Fruit fly (Drosophila melanogaster) whole organism, embryonic: ENCODE data around the gene CG4074.

Experiments used
- Atf6 ChIP-seq: fragments of 200-800 bp; sonication (Bioruptor generic); IDR thresholded peaks from 2 replicates; pipeline ENCODE4 v1.3.6; 2022; ENCODE audit warnings: missing biosample characterization, missing genetic modification characterization
- CG10321 ChIP-seq: fragments of 200-800 bp; sonication (Bioruptor generic); IDR thresholded peaks from 2 replicates; pipeline ENCODE4 v1.3.6; 2022; ENCODE audit warnings: missing biosample characterization, missing genetic modification characterization
- CG11723 ChIP-seq: fragments of 200-800 bp; sonication (Bioruptor generic); optimal IDR thresholded peaks from 2 replicates; lab custom pipeline; 2017; ENCODE audit warnings: missing biosample characterization, mild to moderate bottlenecking, missing genetic modification characterization
- CG13296 ChIP-seq: fragments of 200-800 bp; sonication (Bioruptor generic); optimal IDR thresholded peaks from 3 replicates; lab custom pipeline; 2018; ENCODE audit warnings: missing biosample characterization, mild to moderate bottlenecking, missing genetic modification characterization
- CG14667 ChIP-seq: fragments of 200-800 bp; sonication (Bioruptor generic); IDR thresholded peaks from 2 replicates; pipeline ENCODE4 v1.3.6; 2022; ENCODE audit warnings: missing biosample characterization, missing genetic modification characterization
- CG17385 ChIP-seq: fragments of 200-800 bp; sonication (Bioruptor generic); optimal IDR thresholded peaks from 3 replicates; lab custom pipeline; 2018; ENCODE audit warnings: missing biosample characterization, mild to moderate bottlenecking, missing genetic modification characterization
- CG17568 ChIP-seq: fragments of 200-800 bp; sonication (Bioruptor generic); optimal IDR thresholded peaks from 2 replicates; lab custom pipeline; 2018; ENCODE audit warnings: missing biosample characterization, mild to moderate bottlenecking, missing genetic modification characterization, moderate library complexity
- CG17829 ChIP-seq: fragments of 200-800 bp; optimal IDR thresholded peaks from 2 replicates; lab custom pipeline; 2019; ENCODE audit warnings: missing biosample characterization, mild to moderate bottlenecking, missing genetic modification characterization, moderate library complexity
- CG17912 ChIP-seq: fragments of 200-800 bp; sonication (Bioruptor generic); optimal IDR thresholded peaks from 2 replicates; lab custom pipeline; 2018; ENCODE audit warnings: missing biosample characterization, mild to moderate bottlenecking, missing genetic modification characterization
- CG2116 ChIP-seq: fragments of 200-800 bp; sonication (Bioruptor generic); optimal IDR thresholded peaks from 3 replicates; lab custom pipeline; 2018; ENCODE audit warnings: missing biosample characterization, mild to moderate bottlenecking, missing genetic modification characterization
- CG2120 ChIP-seq: fragments of 200-800 bp; sonication (Bioruptor generic); optimal IDR thresholded peaks from 3 replicates; lab custom pipeline; 2016; ENCODE audit warnings: missing biosample characterization, missing genetic modification characterization
- CG2875 ChIP-seq: fragments of 200-800 bp; sonication (Bioruptor generic); optimal IDR thresholded peaks from 2 replicates; lab custom pipeline; 2017; ENCODE audit warnings: missing biosample characterization, mild to moderate bottlenecking, missing genetic modification characterization, missing genetic modification reagents
- CG31365 ChIP-seq: fragments of 200-800 bp; sonication (Bioruptor generic); optimal IDR thresholded peaks from 2 replicates; lab custom pipeline; 2018; ENCODE audit warnings: missing biosample characterization, mild to moderate bottlenecking, missing genetic modification characterization
- CG31388 ChIP-seq: fragments of 200-800 bp; sonication (Bioruptor generic); optimal IDR thresholded peaks from 2 replicates; lab custom pipeline; 2016; ENCODE audit warnings: missing biosample characterization, missing genetic modification characterization
- CG32532 ChIP-seq: fragments of 200-800 bp; sonication (Bioruptor generic); IDR thresholded peaks from 2 replicates; pipeline ENCODE4 v1.3.6; 2022; ENCODE audit warnings: missing biosample characterization, missing genetic modification characterization
- CG32772 ChIP-seq: fragments of 200-800 bp; sonication (Bioruptor generic); IDR thresholded peaks from 2 replicates; pipeline ENCODE4 v1.3.6; 2022; ENCODE audit warnings: missing biosample characterization, missing genetic modification characterization
- CG33213 ChIP-seq: fragments of 200-800 bp; sonication (Bioruptor generic); optimal IDR thresholded peaks from 3 replicates; lab custom pipeline; 2016; ENCODE audit warnings: missing biosample characterization, missing genetic modification characterization
- CG33557 ChIP-seq: fragments of 200-800 bp; sonication (Bioruptor generic); optimal IDR thresholded peaks from 2 replicates; lab custom pipeline; 2019; ENCODE audit warnings: missing biosample characterization, mild to moderate bottlenecking, missing genetic modification characterization, moderate library complexity
- CG4424 ChIP-seq: fragments of 200-800 bp; sonication (Bioruptor generic); optimal IDR thresholded peaks from 3 replicates; lab custom pipeline; 2016; ENCODE audit warnings: missing biosample characterization, missing genetic modification characterization
- CG4617 ChIP-seq: fragments of 200-800 bp; sonication (Bioruptor generic); optimal IDR thresholded peaks from 3 replicates; lab custom pipeline; 2016; ENCODE audit warnings: missing biosample characterization, missing genetic modification characterization, borderline replicate concordance
- CG6791 ChIP-seq: fragments of 200-800 bp; sonication (Bioruptor generic); IDR thresholded peaks from 3 replicates; pipeline ENCODE4 v1.3.6; 2022; ENCODE audit warnings: missing biosample characterization, missing genetic modification characterization; ENCODE audit not compliant: partially characterized antibody
- CG7987 ChIP-seq: fragments of 200-800 bp; sonication (Bioruptor generic); optimal IDR thresholded peaks from 2 replicates; lab custom pipeline; 2018; ENCODE audit warnings: missing biosample characterization, mild to moderate bottlenecking, missing genetic modification characterization, moderate library complexity
- CG8359 ChIP-seq: fragments of 200-800 bp; sonication (Bioruptor generic); optimal IDR thresholded peaks from 2 replicates; lab custom pipeline; 2017; ENCODE audit warnings: missing biosample characterization, mild to moderate bottlenecking, missing genetic modification characterization, borderline replicate concordance
- Dll ChIP-seq: fragments of 200-800 bp; sonication (Bioruptor generic); IDR thresholded peaks from 4 replicates; pipeline ENCODE4 v1.3.6; 2022; ENCODE audit warnings: missing biosample characterization, missing genetic modification characterization; ENCODE audit not compliant: partially characterized antibody
- Dref ChIP-seq: fragments of 200-800 bp; sonication (Bioruptor generic); IDR thresholded peaks from 2 replicates; pipeline ENCODE4 v1.3.6; 2022; ENCODE audit warnings: missing biosample characterization, missing genetic modification characterization
- Lim3 ChIP-seq: fragments of 200-800 bp; sonication (Bioruptor generic); IDR thresholded peaks from 2 replicates; pipeline ENCODE4 v1.3.6; 2022; ENCODE audit warnings: missing biosample characterization, missing genetic modification characterization
- MESR4 ChIP-seq: fragments of 200-800 bp; sonication (Bioruptor generic); optimal IDR thresholded peaks from 2 replicates; lab custom pipeline; 2018; ENCODE audit warnings: missing biosample characterization, mild to moderate bottlenecking, missing genetic modification characterization, moderate library complexity
- Opbp ChIP-seq: fragments of 200-800 bp; sonication (Bioruptor generic); IDR thresholded peaks from 3 replicates; pipeline ENCODE4 v1.3.6; 2022; ENCODE audit warnings: missing biosample characterization, missing genetic modification characterization; ENCODE audit not compliant: partially characterized antibody
- Ssrp ChIP-seq: fragments of 200-800 bp; sonication (Bioruptor generic); optimal IDR thresholded peaks from 2 replicates; lab custom pipeline; 2018; ENCODE audit warnings: missing biosample characterization, mild to moderate bottlenecking, missing genetic modification characterization, moderate library complexity
- Tbp ChIP-seq: fragments of >200 bp; optimal IDR thresholded peaks from 2 replicates; lab custom pipeline; 2018; ENCODE audit warnings: missing biosample characterization, missing genetic modification characterization
- YL-1 ChIP-seq: fragments of 200-800 bp; sonication (Bioruptor generic); optimal IDR thresholded peaks from 3 replicates; lab custom pipeline; 2017; ENCODE audit warnings: missing biosample characterization, mild to moderate bottlenecking, missing genetic modification characterization
- al ChIP-seq: fragments of 200-800 bp; sonication (Bioruptor generic); IDR thresholded peaks from 2 replicates; pipeline ENCODE4 v1.3.6; 2022; ENCODE audit warnings: missing biosample characterization, missing genetic modification characterization
- cg ChIP-seq: fragments of 200-800 bp; sonication (Bioruptor generic); optimal IDR thresholded peaks from 3 replicates; lab custom pipeline; 2019; ENCODE audit warnings: missing biosample characterization, mild to moderate bottlenecking, missing genetic modification characterization, moderate library complexity
- chm ChIP-seq: fragments of 200-800 bp; sonication (Bioruptor generic); IDR thresholded peaks from 2 replicates; pipeline ENCODE4 v1.3.6; 2022; ENCODE audit warnings: missing biosample characterization, missing genetic modification characterization
- ci ChIP-seq: fragments of 200-800 bp; sonication (Bioruptor generic); IDR thresholded peaks from 3 replicates; pipeline ENCODE4 v1.3.6; 2022; ENCODE audit warnings: missing biosample characterization, missing genetic modification characterization
- corto ChIP-seq: fragments of 200-800 bp; sonication (Bioruptor generic); optimal IDR thresholded peaks from 2 replicates; lab custom pipeline; 2016; ENCODE audit warnings: missing biosample characterization, mild to moderate bottlenecking, missing genetic modification characterization, moderate library complexity
- da ChIP-seq: fragments of 200-800 bp; sonication (Bioruptor generic); optimal IDR thresholded peaks from 2 replicates; lab custom pipeline; 2016; ENCODE audit warnings: missing biosample characterization, missing genetic modification characterization
- gem ChIP-seq: fragments of 200-800 bp; sonication (Bioruptor generic); optimal IDR thresholded peaks from 2 replicates; lab custom pipeline; 2019; ENCODE audit warnings: missing biosample characterization, mild to moderate bottlenecking, missing genetic modification characterization, moderate library complexity
- hbn ChIP-seq: fragments of 200-800 bp; sonication (Bioruptor generic); IDR thresholded peaks from 2 replicates; pipeline ENCODE4 v1.3.6; 2022; ENCODE audit warnings: missing biosample characterization, missing genetic modification characterization; ENCODE audit not compliant: partially characterized antibody
- ind ChIP-seq: fragments of 200-800 bp; sonication (Bioruptor generic); optimal IDR thresholded peaks from 3 replicates; lab custom pipeline; 2016; ENCODE audit warnings: missing biosample characterization, missing genetic modification characterization
- kah ChIP-seq: fragments of 200-800 bp; sonication (Bioruptor generic); optimal IDR thresholded peaks from 2 replicates; lab custom pipeline; 2018; ENCODE audit warnings: missing biosample characterization, mild to moderate bottlenecking, missing genetic modification characterization
- mirr ChIP-seq: fragments of 200-800 bp; sonication (Bioruptor generic); optimal IDR thresholded peaks from 3 replicates; lab custom pipeline; 2018; ENCODE audit warnings: missing biosample characterization, mild to moderate bottlenecking, missing genetic modification characterization
- mld ChIP-seq: fragments of 200-800 bp; sonication (Bioruptor generic); IDR thresholded peaks from 3 replicates; pipeline ENCODE4 v1.3.6; 2022; ENCODE audit warnings: missing biosample characterization, missing genetic modification characterization; ENCODE audit not compliant: partially characterized antibody
- nmo ChIP-seq: fragments of 200-800 bp; sonication (Bioruptor generic); optimal IDR thresholded peaks from 2 replicates; lab custom pipeline; 2018; ENCODE audit warnings: missing biosample characterization, mild to moderate bottlenecking, missing genetic modification characterization, moderate library complexity
- pb ChIP-seq: fragments of 200-800 bp; sonication (Bioruptor generic); optimal IDR thresholded peaks from 3 replicates; lab custom pipeline; 2016; ENCODE audit warnings: missing biosample characterization, missing genetic modification characterization
- rib ChIP-seq: fragments of 200-800 bp; sonication (Bioruptor generic); IDR thresholded peaks from 2 replicates; pipeline ENCODE4 v1.3.6; 2022; ENCODE audit warnings: missing biosample characterization, missing genetic modification characterization
- sr ChIP-seq: fragments of 200-800 bp; sonication (Bioruptor generic); IDR thresholded peaks from 3 replicates; pipeline ENCODE4 v1.3.6; 2022; ENCODE audit warnings: missing biosample characterization, missing genetic modification characterization
- stwl ChIP-seq: fragments of 200-800 bp; sonication (Bioruptor generic); optimal IDR thresholded peaks from 3 replicates; lab custom pipeline; 2018; ENCODE audit warnings: missing biosample characterization, mild to moderate bottlenecking, missing genetic modification characterization, moderate library complexity
- trem ChIP-seq: fragments of 200-800 bp; optimal IDR thresholded peaks from 3 replicates; lab custom pipeline; 2019; ENCODE audit warnings: missing biosample characterization, mild to moderate bottlenecking, missing genetic modification characterization, moderate library complexity

The CG4074 gene

dm6 chr3L:20785742-20786427, 16.6 kb upstream of the CG4074 start, which contains the start of gene Pcif1:
Pcif1 (minus strand) TSS chr3L:20786197.
- TF ChIP-seq CG32532 (GFP tag; lab: Robert Waterston, UW) (peak; percentile 16; the same call in 1 of the 2 replicates), CG4424 (GFP tag; lab: Kevin White, UChicago) (peak; percentile 26), cg (peak; percentile 18), CG13296 (GFP tag; lab: Kevin White, UChicago) (peak; percentile 6), Atf6 (GFP tag; lab: Robert Waterston, UW) (no peak), Dref (GFP tag; lab: Robert Waterston, UW) (peak; percentile 97), CG14667 (no peak), Opbp (peak; percentile 99), CG2116 (peak; percentile 78), CG32772 (GFP tag; lab: Robert Waterston, UW) (no peak), CG33213 (GFP tag; lab: Kevin White, UChicago) (no peak), Dll (GFP tag; lab: Robert Waterston, UW) (peak; percentile 98), al (GFP tag; lab: Robert Waterston, UW) (0 out of 2 replicates have a peak, but pooled peaks have one; percentile 18), CG2875 (no peak), CG4617 (GFP tag; lab: Kevin White, UChicago) (peak; percentile 44), mld (GFP tag; lab: Robert Waterston, UW) (peak; percentile 100), CG33557 (GFP tag; lab: Kevin White, UChicago) (peak; percentile 47), rib (GFP tag; lab: Robert Waterston, UW) (peak; percentile 50; the same call in 1 of the 2 replicates), Tbp (GFP tag; lab: Kevin White, UChicago) (no peak), Ssrp (no peak), CG10321 (GFP tag; lab: Robert Waterston, UW) (no peak), CG8359 (GFP tag; lab: Kevin White, UChicago) (no peak), CG2120 (GFP tag; lab: Kevin White, UChicago) (peak; percentile 36), nmo (GFP tag; lab: Kevin White, UChicago) (peak; percentile 47), CG17385 (GFP tag; lab: Kevin White, UChicago) (no peak), CG17829 (tag; lab: Kevin White, UChicago) (peak; percentile 64), corto (GFP tag; lab: Kevin White, UChicago) (peak; percentile 73), da (GFP tag; lab: Kevin White, UChicago) (no peak), stwl (tag; lab: Kevin White, UChicago) (peak; percentile 62), Lim3 (GFP tag; lab: Robert Waterston, UW) (no peak), pb (GFP tag; lab: Kevin White, UChicago) (no peak), CG17568 (GFP tag; lab: Kevin White, UChicago) (peak; percentile 28), MESR4 (GFP tag; lab: Kevin White, UChicago) (peak; percentile 90), CG7987 (GFP tag; lab: Kevin White, UChicago) (peak; percentile 30), sr (no peak), hbn (peak; percentile 99), mirr (GFP tag; lab: Kevin White, UChicago) (peak; percentile 33), CG11723 (GFP tag; lab: Kevin White, UChicago) (no peak), YL-1 (peak; percentile 62), gem (tag; lab: Kevin White, UChicago) (no peak), trem (tag; lab: Kevin White, UChicago) (peak; percentile 67), ind (GFP tag; lab: Kevin White, UChicago) (no peak), CG31365 (tag; lab: Kevin White, UChicago) (no peak), CG6791 (GFP tag; lab: Robert Waterston, UW) (peak; percentile 100), CG31388 (GFP tag; lab: Kevin White, UChicago) (no peak), ci (GFP tag; lab: Robert Waterston, UW) (peak; percentile 39; the same call in 1 of the 3 replicates), kah (peak; percentile 1), chm (GFP tag; lab: Robert Waterston, UW) (peak; percentile 37; the same call in 1 of the 2 replicates), CG17912 (no peak)
